Fruit fly (Drosophila melanogaster) whole organism: Measurements from ENCODE around the gene CG17147.

ENCODE experiments used
- CG8478 ChIP-seq: fragments of >200 bp; optimal IDR thresholded peaks from 2 replicates; lab custom pipeline; 2018; ENCODE audit warnings: inconsistent platforms
- Dll ChIP-seq: fragments of >200 bp; optimal IDR thresholded peaks from 2 replicates; lab custom pipeline; 2017
- EcR ChIP-seq, 2 experiments: fragments of >200 bp; optimal IDR thresholded peaks; 2 replicates each; lab custom pipeline; 2017; ENCODE audit warnings: missing biosample characterization in 2 of 2, missing genetic modification characterization in 2 of 2, missing genetic modification reagents in 2 of 2
- pan ChIP-seq: fragments of >200 bp; optimal IDR thresholded peaks from 2 replicates; lab custom pipeline; 2017
- psq ChIP-seq: fragments of >200 bp; optimal IDR thresholded peaks from 2 replicates; lab custom pipeline; 2017
- usp ChIP-seq: fragments of >200 bp; optimal IDR thresholded peaks from 2 replicates; lab custom pipeline; 2017; ENCODE audit warnings: missing biosample characterization, missing genetic modification characterization, mixed read lengths

Gene CG17147

DNA sequence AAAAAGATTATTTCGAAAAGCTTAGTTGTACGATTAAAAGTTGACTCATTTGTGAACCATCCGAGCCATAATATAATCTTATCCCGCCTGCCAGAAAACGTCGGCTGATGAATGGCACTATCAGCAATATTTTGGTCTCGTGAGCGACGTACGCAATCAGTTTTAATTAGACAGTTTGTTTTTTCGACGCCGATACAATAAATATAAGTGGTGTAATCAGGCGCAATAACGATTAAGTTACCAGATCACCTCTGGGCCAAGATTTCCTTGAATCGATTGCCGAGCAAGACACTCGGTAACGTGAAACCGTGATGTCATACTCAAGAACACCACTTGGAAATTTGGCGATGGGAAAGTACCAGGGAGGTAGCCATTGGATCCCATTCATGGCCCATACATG, 14.6 kb upstream of the CG17147 start:
- TF ChIP-seq pan (lab: Kevin White, UChicago), result no peak
- no peak for TF ChIP-seq Dll (lab: Kevin White, UChicago)
- TF ChIP-seq CG8478 (lab: Kevin White, UChicago), result no peak
- no peak for TF ChIP-seq usp
- no peak for TF ChIP-seq EcR (GFP tag; optimal IDR thresholded peaks at IDR 0.05; lab: Kevin White, UChicago)
- no peak for TF ChIP-seq psq (lab: Kevin White, UChicago)

DNA sequence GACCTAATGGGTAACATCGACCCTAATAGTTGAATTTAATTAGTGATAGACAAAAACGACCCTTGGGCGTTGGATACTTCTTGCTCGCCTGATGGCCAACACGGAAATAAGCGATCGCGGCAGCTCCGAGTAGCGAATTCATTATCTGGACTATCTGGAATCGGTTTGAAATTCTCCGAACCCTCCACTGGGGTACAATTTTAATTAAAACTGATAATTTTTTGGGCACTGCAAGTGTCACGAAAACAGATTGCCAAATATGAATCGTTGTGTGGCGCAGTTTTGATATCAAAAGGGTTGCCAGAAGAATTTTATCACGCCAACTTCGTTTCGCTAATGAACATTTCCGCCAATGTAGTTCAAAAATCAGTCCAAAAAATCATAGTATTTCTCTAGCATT, 13.8 kb upstream of the CG17147 start:
- no peak for TF ChIP-seq usp
- no peak for TF ChIP-seq psq (lab: Kevin White, UChicago)
- TF ChIP-seq EcR (GFP tag; optimal IDR thresholded peaks at IDR 0.05; lab: Kevin White, UChicago), result no peak
- TF ChIP-seq Dll (lab: Kevin White, UChicago), result no peak
- TF ChIP-seq CG8478 (lab: Kevin White, UChicago), result no peak
- no peak for TF ChIP-seq pan (lab: Kevin White, UChicago)

DNA sequence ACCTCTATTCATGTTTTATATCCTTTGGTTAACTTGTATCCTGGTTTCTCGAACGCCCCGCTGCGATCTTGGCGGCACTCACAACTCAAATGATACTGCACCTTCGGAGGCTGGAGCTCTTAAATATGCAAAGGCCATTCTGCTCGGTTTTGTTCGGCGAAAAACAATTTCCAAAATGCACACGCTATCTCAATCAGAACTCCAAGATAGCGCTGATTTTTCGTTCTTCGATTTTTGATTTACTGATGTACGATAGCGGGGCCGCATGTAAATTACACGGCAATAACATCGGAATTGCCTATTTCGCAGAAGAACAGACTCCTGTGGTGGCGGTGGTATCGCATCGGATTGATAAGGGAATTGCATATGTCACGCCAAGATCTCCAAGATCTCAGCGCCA, 11.7 kb upstream of the CG17147 start, which contains the start of gene CG7017:
Gene CG7017 (minus strand): TSS at position 101 of the 400 bp plus-strand sequence.
- no peak for TF ChIP-seq EcR (GFP tag; optimal IDR thresholded peaks at IDR 0.05; lab: Kevin White, UChicago)
- TF ChIP-seq CG8478 (lab: Kevin White, UChicago), result no peak
- TF ChIP-seq usp, result no peak
- no peak for TF ChIP-seq pan (lab: Kevin White, UChicago)
- TF ChIP-seq Dll (lab: Kevin White, UChicago), result no peak
- TF ChIP-seq psq (lab: Kevin White, UChicago), result no peak

DNA sequence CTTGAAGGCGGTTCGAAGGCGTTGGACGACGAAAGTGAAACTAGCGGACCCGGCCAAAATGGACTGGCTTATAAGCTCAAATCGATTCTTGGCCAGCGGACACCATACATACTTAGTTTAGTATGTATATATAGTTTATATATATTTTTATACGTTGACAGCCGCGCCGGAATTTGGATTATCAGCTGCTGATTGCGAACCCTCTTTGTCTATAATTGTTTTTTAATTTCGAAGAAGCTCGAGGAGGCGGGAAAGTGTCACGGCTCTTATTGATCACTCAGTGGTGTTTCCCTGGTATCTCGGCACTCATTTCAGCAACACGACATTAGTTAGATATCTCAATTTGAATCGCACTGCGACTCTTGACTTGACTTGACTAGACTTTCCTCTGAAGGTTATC, 3.4 kb upstream of the CG17147 start, which contains the start of gene CG6933:
Gene CG6933 (minus strand): TSS at position 47 of the 400 bp plus-strand sequence.
- TF ChIP-seq CG8478 (lab: Kevin White, UChicago), result no peak
- no peak for TF ChIP-seq EcR (GFP tag; optimal IDR thresholded peaks at IDR 0.05; lab: Kevin White, UChicago)
- TF ChIP-seq usp, result no peak
- no peak for TF ChIP-seq psq (lab: Kevin White, UChicago)
- no peak for TF ChIP-seq Dll (lab: Kevin White, UChicago)
- TF ChIP-seq pan (lab: Kevin White, UChicago), result no peak

DNA sequence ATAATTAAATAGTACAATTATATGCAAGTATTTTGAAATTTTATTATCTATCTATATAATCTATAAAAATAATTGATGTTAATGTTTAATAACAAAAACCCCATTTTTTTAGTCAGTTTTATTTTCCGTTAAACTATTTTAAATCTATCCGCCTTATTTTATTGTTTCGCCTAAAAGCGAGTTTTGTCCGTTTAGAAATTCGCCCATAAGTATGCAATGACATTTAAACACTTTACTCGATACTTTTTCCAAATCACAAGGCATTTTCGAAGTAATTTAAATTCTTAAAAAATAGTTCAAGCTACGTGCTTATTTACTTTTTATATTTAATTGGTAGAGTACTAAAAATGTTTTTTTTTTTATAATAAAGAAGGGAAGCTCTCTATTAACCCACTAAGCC, 2.8 kb upstream of the CG17147 start:
- TF ChIP-seq CG8478 (lab: Kevin White, UChicago) (no peak), Dll (lab: Kevin White, UChicago) (no peak), pan (lab: Kevin White, UChicago) (no peak), psq (lab: Kevin White, UChicago) (no peak), EcR (GFP tag; optimal IDR thresholded peaks at IDR 0.05; lab: Kevin White, UChicago) (no peak)

DNA sequence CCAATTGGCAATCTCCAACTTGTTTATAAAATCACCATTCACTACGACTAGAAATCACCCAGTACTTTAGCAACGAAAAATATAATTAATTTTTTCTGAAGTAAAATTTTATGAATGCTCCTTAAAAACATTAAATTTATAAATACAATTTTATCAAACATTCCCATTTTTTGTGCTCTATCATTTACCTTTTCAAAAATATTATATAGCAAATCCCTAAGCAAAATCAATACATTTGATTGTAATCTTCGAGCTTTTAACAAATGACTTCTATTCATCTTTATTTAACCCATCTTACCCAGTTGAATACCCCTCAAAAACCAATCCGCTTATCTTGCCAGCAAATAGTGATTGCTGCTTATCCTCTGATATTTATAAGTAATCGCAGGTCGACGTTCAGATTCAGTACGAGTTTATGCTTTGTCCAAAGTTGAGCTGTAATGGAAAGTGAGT, 2.3 kb upstream of the CG17147 start, which contains the start of gene CG17145:
Gene CG17145 (plus strand): TSS at position 403 of the 453 bp plus-strand sequence.
- TF ChIP-seq Dll (lab: Kevin White, UChicago) (no peak), EcR (GFP tag; optimal IDR thresholded peaks at IDR 0.05; lab: Kevin White, UChicago) (no peak), usp (no peak), pan (lab: Kevin White, UChicago) (no peak), CG8478 (lab: Kevin White, UChicago) (no peak), psq (lab: Kevin White, UChicago) (no peak)

DNA sequence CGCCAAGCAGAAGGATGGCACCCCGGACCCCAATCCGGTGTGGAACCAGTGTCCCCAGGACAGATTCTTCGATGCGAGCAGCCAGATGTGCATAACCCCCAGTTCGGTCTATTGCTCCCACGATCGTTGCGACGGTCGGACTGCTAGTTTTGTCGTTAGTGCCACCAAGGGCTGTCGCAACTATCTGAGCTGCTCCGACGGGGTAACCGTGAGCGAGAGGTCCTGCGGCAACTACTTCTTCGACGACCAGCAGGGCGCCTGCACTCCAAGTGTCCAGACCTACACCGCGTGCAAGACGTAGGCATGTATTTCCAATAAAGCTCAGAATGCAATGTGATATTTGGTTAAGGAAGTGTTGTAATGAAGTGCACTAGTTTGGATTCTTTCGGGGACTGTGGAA, 1.1 kb upstream of the CG17147 start:
- TF ChIP-seq Dll (lab: Kevin White, UChicago) (no peak), CG8478 (lab: Kevin White, UChicago) (no peak), pan (lab: Kevin White, UChicago) (no peak), usp (no peak), EcR (GFP tag; optimal IDR thresholded peaks at IDR 0.05; lab: Kevin White, UChicago) (no peak), psq (lab: Kevin White, UChicago) (no peak)

DNA sequence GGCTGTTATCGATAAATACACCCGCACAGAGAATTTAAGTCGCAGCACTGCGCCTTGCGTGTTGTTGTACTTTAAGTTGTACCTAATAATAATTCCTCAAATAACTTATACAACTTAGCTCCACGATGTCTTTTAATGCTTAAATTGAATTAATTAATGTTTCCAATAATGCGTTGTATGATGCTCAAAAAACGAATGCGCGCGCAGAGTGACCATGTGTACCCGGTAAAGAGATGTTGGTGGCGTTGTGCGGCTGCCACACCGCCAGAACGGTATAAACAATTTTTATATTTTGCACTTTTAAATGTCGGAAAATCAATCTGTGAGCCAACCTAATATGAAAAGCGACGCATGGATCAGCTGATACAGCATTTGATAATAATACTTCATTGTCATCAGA, 2.4 kb downstream of the CG17147 start:
- TF ChIP-seq usp, result no peak
- no peak for TF ChIP-seq psq (lab: Kevin White, UChicago)
- TF ChIP-seq pan (lab: Kevin White, UChicago), result no peak
- no peak for TF ChIP-seq CG8478 (lab: Kevin White, UChicago)
- no peak for TF ChIP-seq Dll (lab: Kevin White, UChicago)
- TF ChIP-seq EcR (GFP tag; optimal IDR thresholded peaks at IDR 0.05; lab: Kevin White, UChicago), result no peak

DNA sequence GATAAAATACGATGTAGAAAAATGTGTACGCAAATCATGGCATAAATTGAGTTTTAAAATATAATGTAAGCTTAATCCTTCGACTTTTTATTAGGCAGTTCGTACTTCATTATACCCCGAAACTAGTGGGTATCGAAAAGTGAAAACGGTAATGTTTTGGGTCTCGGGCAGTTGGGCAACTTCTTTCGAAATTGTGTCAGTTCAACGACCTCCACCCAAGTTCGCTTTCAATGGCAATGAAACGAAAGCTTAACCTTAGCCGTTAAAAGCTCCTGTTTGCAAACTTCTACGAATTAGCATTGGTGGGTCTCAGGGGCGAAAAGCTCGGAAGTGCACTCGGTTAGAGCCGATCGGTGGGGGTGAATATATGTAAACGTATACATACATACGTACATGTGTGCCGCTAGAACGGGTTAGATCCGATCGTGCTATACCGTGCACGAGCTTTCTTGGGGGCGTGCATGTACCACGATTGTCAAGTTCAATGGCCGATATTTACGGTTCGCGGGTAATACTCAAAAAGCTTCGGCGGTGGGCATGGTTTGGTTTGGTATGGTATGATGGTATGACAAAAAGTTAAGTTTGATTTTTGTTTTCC, 6.5 kb downstream of the CG17147 start:
- TF ChIP-seq psq (lab: Kevin White, UChicago) (no peak), usp (no peak), CG8478 (lab: Kevin White, UChicago) (no peak), Dll (lab: Kevin White, UChicago) (no peak), pan (lab: Kevin White, UChicago) (no peak), EcR (GFP tag; optimal IDR thresholded peaks at IDR 0.05; lab: Kevin White, UChicago) (no peak)

DNA sequence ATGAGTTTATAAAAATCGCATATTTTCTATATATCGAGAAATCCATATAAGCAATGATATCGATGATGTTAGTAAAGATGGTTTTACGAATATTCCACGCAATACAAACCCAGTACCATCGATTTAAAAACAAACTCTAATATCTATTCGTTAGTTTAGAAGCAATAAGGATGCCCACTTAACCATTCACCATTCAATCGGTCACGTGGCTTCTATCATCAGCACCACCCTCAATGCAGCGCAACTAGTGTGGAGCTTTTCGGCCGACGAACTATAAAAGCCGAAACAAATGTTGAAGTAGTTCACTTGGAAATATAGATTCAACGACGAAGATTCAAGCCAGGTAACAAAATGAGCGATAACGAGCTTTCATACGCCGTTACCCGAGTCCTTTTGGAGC, 7.6 kb downstream of the CG17147 start, which contains the start of gene CG13813:
Gene CG13813 (plus strand): TSS at position 301 of the 400 bp plus-strand sequence.
- TF ChIP-seq Dll (lab: Kevin White, UChicago) (no peak), usp (no peak), psq (lab: Kevin White, UChicago) (no peak), EcR (GFP tag; optimal IDR thresholded peaks at IDR 0.05; lab: Kevin White, UChicago) (no peak), CG8478 (lab: Kevin White, UChicago) (no peak), pan (lab: Kevin White, UChicago) (no peak)

DNA sequence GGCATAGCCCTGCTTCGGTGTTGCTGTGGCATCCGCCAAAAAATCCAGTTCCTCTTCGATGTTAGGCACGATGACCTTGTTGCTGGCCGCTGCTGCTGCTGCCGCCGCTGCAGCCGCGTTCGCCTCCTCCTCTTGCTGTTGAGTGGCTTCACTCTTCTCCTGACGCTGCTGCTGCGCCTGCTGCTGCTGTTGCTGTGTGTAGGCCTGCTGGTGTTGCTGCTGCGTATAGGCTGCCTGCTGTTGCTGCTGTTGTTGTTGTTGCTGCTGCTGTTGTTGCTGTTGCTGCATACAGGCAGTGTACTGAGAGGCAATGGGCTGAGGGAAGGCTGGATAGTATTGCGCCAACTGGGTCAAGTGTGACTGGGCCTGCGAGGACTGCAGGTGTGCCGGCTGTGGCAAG, 13.4 kb downstream of the CG17147 start:
- no peak for TF ChIP-seq pan (lab: Kevin White, UChicago)
- TF ChIP-seq CG8478 (lab: Kevin White, UChicago), result no peak
- no peak for TF ChIP-seq usp
- TF ChIP-seq psq (lab: Kevin White, UChicago), result no peak
- no peak for TF ChIP-seq EcR (GFP tag; optimal IDR thresholded peaks at IDR 0.05; lab: Kevin White, UChicago)
- TF ChIP-seq Dll (lab: Kevin White, UChicago), result no peak

DNA sequence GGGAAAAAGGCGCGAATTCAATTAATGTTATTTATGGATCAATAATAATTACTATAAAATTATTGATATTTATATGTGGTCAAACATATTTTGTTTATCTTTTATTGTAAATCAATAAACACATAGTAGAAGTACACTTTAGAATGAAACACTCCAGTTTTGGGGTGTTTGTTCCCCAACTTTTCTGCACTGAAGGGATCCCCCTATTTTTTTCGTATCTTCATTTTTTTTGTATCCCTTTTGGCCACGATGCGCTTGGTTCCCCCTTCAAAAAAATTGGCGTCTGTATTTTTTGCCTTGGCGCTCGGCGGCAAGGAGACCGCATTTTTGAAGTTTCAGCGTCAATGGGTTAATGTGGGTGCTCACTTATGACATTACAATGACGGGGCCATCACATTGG, 17.0 kb downstream of the CG17147 start, which contains the start of gene Clc:
Gene Clc (plus strand): TSS at position 301 of the 400 bp plus-strand sequence.
- no peak for TF ChIP-seq Dll (lab: Kevin White, UChicago)
- TF ChIP-seq pan (lab: Kevin White, UChicago), result no peak
- TF ChIP-seq CG8478 (lab: Kevin White, UChicago), result no peak
- no peak for TF ChIP-seq EcR (GFP tag; optimal IDR thresholded peaks at IDR 0.05; lab: Kevin White, UChicago)
- no peak for TF ChIP-seq usp
- TF ChIP-seq psq (lab: Kevin White, UChicago), result no peak
